Worm (Caenorhabditis elegans): Measurements from ENCODE around the gene srx-43.

DNA sequence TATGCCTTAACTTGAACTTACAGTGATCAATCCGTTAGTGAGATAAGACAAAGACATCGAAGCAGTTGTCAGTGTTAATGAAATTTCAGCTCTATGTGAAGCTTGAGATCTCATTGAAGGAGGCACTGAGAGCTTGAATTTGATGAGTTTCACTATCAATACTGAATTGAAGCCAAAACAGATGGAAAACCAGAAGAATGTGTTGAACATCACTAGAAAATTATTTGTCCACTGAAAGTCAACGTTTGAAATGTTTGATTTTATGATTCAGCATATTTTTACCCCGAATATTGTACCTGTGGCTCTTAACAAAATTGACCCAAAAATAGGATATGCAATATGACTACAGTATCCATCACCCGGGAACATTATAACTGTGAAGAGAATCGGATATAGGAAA lies 47.0 kb upstream of the srx-43 start:
- TF ChIP-seq lin-39 (tag; optimal IDR thresholded peaks at IDR 0.05): no peak
- no peak for TF ChIP-seq snpc-4 (tag; optimal IDR thresholded peaks at IDR 0.05)
- no peak for TF ChIP-seq unc-62 (GFP tag; optimal IDR thresholded peaks at IDR 0.05)

All from whole organism, L2 larva.